Worm (Caenorhabditis elegans) whole organism, L4 larva: ENCODE data around the gene T21B4.3.

Experiments
- D1046.2 ChIP-seq: fragments of 200-800 bp; sonication (Bioruptor generic); IDR thresholded peaks from 2 replicates; pipeline ENCODE4 v1.3.6; 2022; ENCODE audit warnings: missing genetic modification characterization, missing compliant biosample characterization
- F26F4.8 ChIP-seq: fragments of 200-800 bp; sonication (Bioruptor generic); conservative IDR thresholded peaks from 2 replicates; pipeline ENCODE4 v1.3.6; 2022; ENCODE audit warnings: missing genetic modification characterization, missing compliant biosample characterization
- T26A8.4 ChIP-seq: fragments of 200-800 bp; sonication (Bioruptor generic); IDR thresholded peaks from 2 replicates; pipeline ENCODE4 v1.3.6; 2022; ENCODE audit warnings: missing genetic modification characterization, missing compliant biosample characterization
- Y5F2A.4 ChIP-seq: fragments of 200-800 bp; sonication (Bioruptor generic); optimal IDR thresholded peaks from 2 replicates; lab custom pipeline; 2018; ENCODE audit warnings: mild to moderate bottlenecking, missing genetic modification characterization, missing compliant biosample characterization
- ZK337.2 ChIP-seq: fragments of 200-800 bp; sonication (Bioruptor generic); IDR thresholded peaks from 2 replicates; pipeline ENCODE4 v1.3.6; 2022; ENCODE audit warnings: missing genetic modification reagents, missing genetic modification characterization, missing compliant biosample characterization
- ama-1 ChIP-seq: fragments of 150-350 bp; optimal IDR thresholded peaks from 2 replicates; lab custom pipeline; 2014; ENCODE audit warnings: inconsistent platforms, mixed read lengths
- ceh-20 ChIP-seq: fragments of 200-800 bp; sonication (Bioruptor generic); IDR thresholded peaks from 2 replicates; pipeline ENCODE4 v1.3.6; 2022; ENCODE audit warnings: missing genetic modification reagents, missing genetic modification characterization, missing compliant biosample characterization
- ceh-44 ChIP-seq: fragments of 200-800 bp; sonication (Bioruptor generic); IDR thresholded peaks from 2 replicates; pipeline ENCODE4 v1.3.6; 2022; ENCODE audit warnings: missing genetic modification reagents, missing genetic modification characterization, missing compliant biosample characterization
- ces-1 ChIP-seq: fragments of 150-350 bp; sonication (generic microtip); optimal IDR thresholded peaks from 4 replicates; lab custom pipeline; 2014; ENCODE audit warnings: missing biosample characterization, missing genetic modification reagents, missing genetic modification characterization
- ctbp-1 ChIP-seq: fragments of 200-800 bp; sonication (Bioruptor generic); IDR thresholded peaks from 2 replicates; pipeline ENCODE4 v1.3.6; 2022; ENCODE audit warnings: missing genetic modification reagents, missing genetic modification characterization, missing compliant biosample characterization
- daf-8 ChIP-seq: fragments of 200-800 bp; sonication (Bioruptor generic); IDR thresholded peaks from 2 replicates; pipeline ENCODE4 v1.3.6; 2022; ENCODE audit warnings: missing genetic modification characterization, missing compliant biosample characterization
- dmd-6 ChIP-seq: fragments of 200-800 bp; sonication (Bioruptor generic); IDR thresholded peaks from 2 replicates; pipeline ENCODE4 v1.3.6; 2022; ENCODE audit warnings: missing genetic modification reagents, missing genetic modification characterization, missing compliant biosample characterization
- dmd-9 ChIP-seq: fragments of 200-800 bp; sonication (Bioruptor generic); IDR thresholded peaks from 2 replicates; pipeline ENCODE4 v1.3.6; 2022; ENCODE audit warnings: missing genetic modification reagents, missing genetic modification characterization, missing compliant biosample characterization
- dpl-1 ChIP-seq: fragments of 150-350 bp; optimal IDR thresholded peaks from 2 replicates; lab custom pipeline; 2014; ENCODE audit warnings: missing biosample characterization, missing genetic modification reagents, missing genetic modification characterization
- dve-1 ChIP-seq: sonication (generic microtip); optimal IDR thresholded peaks from 2 replicates; lab custom pipeline; 2017; ENCODE audit warnings: antibody characterized with exemption, mild to moderate bottlenecking, missing genetic modification characterization, missing compliant biosample characterization; ENCODE audit not compliant: insufficient read depth
- fkh-10 ChIP-seq: fragments of 150-350 bp; optimal IDR thresholded peaks from 2 replicates; lab custom pipeline; 2014; ENCODE audit warnings: missing biosample characterization, missing genetic modification reagents, missing genetic modification characterization
- hif-1 ChIP-seq, 2 experiments: sonication (generic microtip); optimal IDR thresholded peaks; 2 replicates each; lab custom pipeline; 2016 to 2017; ENCODE audit warnings: missing compliant biosample characterization in 2 of 2, missing genetic modification characterization in 2 of 2, missing genetic modification reagents in 2 of 2, missing genotype in 2 of 2, mild to moderate bottlenecking in 1 of 2
- hlh-11 ChIP-seq: fragments of 200-800 bp; sonication (Bioruptor generic); optimal IDR thresholded peaks from 2 replicates; lab custom pipeline; 2018; ENCODE audit warnings: mild to moderate bottlenecking, missing genetic modification characterization, missing compliant biosample characterization
- hmg-1.1 ChIP-seq: fragments of 200-800 bp; sonication (Bioruptor generic); IDR thresholded peaks from 2 replicates; pipeline ENCODE4 v1.3.6; 2022; ENCODE audit warnings: missing genetic modification reagents, missing genetic modification characterization, missing compliant biosample characterization
- lin-1 ChIP-seq: fragments of 200-800 bp; sonication (Bioruptor generic); IDR thresholded peaks from 2 replicates; pipeline ENCODE4 v1.3.6; 2022; ENCODE audit warnings: missing genetic modification reagents, missing genetic modification characterization, missing compliant biosample characterization
- lin-13 ChIP-seq: fragments of 150-350 bp; optimal IDR thresholded peaks from 2 replicates; lab custom pipeline; 2014; ENCODE audit warnings: missing biosample characterization, missing genetic modification reagents, missing genetic modification characterization
- lin-15B ChIP-seq: fragments of 150-350 bp; sonication (generic microtip); optimal IDR thresholded peaks from 3 replicates; lab custom pipeline; 2014; ENCODE audit warnings: missing biosample characterization, missing genetic modification characterization
- lin-29 ChIP-seq: fragments of 200-800 bp; sonication (Bioruptor generic); IDR thresholded peaks from 2 replicates; pipeline ENCODE4 v1.3.6; 2022; ENCODE audit warnings: missing genetic modification reagents, missing genetic modification characterization, missing compliant biosample characterization
- lin-38 ChIP-seq: fragments of 200-800 bp; sonication (Bioruptor generic); IDR thresholded peaks from 2 replicates; pipeline ENCODE4 v1.3.6; 2022; ENCODE audit warnings: missing genetic modification reagents, missing genetic modification characterization, missing compliant biosample characterization
- lir-3 ChIP-seq: sonication (generic microtip); optimal IDR thresholded peaks from 2 replicates; lab custom pipeline; 2016; ENCODE audit warnings: mild to moderate bottlenecking, missing genetic modification characterization, missing compliant biosample characterization
- lsy-2 ChIP-seq, 2 experiments: fragments of 150-350 bp in 1 of 2; sonication (generic microtip) in 1 of 2; optimal IDR thresholded peaks; 2 replicates each; lab custom pipeline; 2014 to 2017; ENCODE audit warnings: missing biosample characterization in 2 of 2, missing genetic modification characterization in 2 of 2
- mdl-1 ChIP-seq, 2 experiments: fragments of 150-350 bp in 1 of 2; sonication (generic microtip) in 1 of 2; optimal IDR thresholded peaks; 2 replicates each; lab custom pipeline; 2014 to 2017; ENCODE audit warnings: missing biosample characterization in 2 of 2, missing genetic modification characterization in 2 of 2
- mes-2 ChIP-seq: sonication (generic microtip); optimal IDR thresholded peaks from 2 replicates; lab custom pipeline; 2016; ENCODE audit warnings: missing genotype, mild to moderate bottlenecking, missing genetic modification characterization, missing compliant biosample characterization; ENCODE audit not compliant: poor library complexity, severe bottlenecking
- nhr-10 ChIP-seq: fragments of 150-350 bp; optimal IDR thresholded peaks from 2 replicates; lab custom pipeline; 2014; ENCODE audit warnings: missing biosample characterization, missing genetic modification characterization
- nhr-11 ChIP-seq: fragments of 150-350 bp; optimal IDR thresholded peaks from 2 replicates; lab custom pipeline; 2014; ENCODE audit warnings: missing biosample characterization, missing genetic modification characterization
- nhr-111 ChIP-seq: fragments of 200-800 bp; sonication (Bioruptor generic); optimal IDR thresholded peaks from 2 replicates; lab custom pipeline; 2018; ENCODE audit warnings: mild to moderate bottlenecking, missing genetic modification characterization, missing compliant biosample characterization
- nhr-6 ChIP-seq: fragments of 150-350 bp; optimal IDR thresholded peaks from 2 replicates; lab custom pipeline; 2014; ENCODE audit warnings: missing biosample characterization, missing genetic modification characterization
- nhr-76 ChIP-seq: fragments of 150-350 bp; optimal IDR thresholded peaks from 2 replicates; lab custom pipeline; 2014; ENCODE audit warnings: missing biosample characterization, missing genetic modification characterization
- pha-4 ChIP-seq, 2 experiments: fragments of 150-350 bp in 1 of 2; fragments of 200-800 bp in 1 of 2; sonication (Bioruptor generic) in 1 of 2; IDR thresholded peaks in 1 of 2; optimal IDR thresholded peaks in 1 of 2; 2 replicates each; pipeline versions ENCODE4 v1.3.6 to Lab custom; 2014 to 2022; ENCODE audit warnings: missing genetic modification characterization in 2 of 2, missing genetic modification reagents in 2 of 2, missing biosample characterization in 1 of 2, missing compliant biosample characterization in 1 of 2
- php-3 ChIP-seq: fragments of 200-800 bp; sonication (Bioruptor generic); IDR thresholded peaks from 2 replicates; pipeline ENCODE4 v1.3.6; 2022; ENCODE audit warnings: missing genetic modification reagents, missing genetic modification characterization, missing compliant biosample characterization
- pqm-1 ChIP-seq: sonication (generic microtip); optimal IDR thresholded peaks from 2 replicates; lab custom pipeline; 2017; ENCODE audit warnings: missing biosample characterization, missing genetic modification characterization
- rbr-2 ChIP-seq: sonication (generic microtip); optimal IDR thresholded peaks from 2 replicates; lab custom pipeline; 2016; ENCODE audit warnings: missing genotype, missing genetic modification characterization, missing compliant biosample characterization
- set-16 ChIP-seq: fragments of 200-800 bp; sonication (Bioruptor generic); IDR thresholded peaks from 2 replicates; pipeline ENCODE4 v1.3.6; 2022; ENCODE audit warnings: missing genetic modification reagents, missing genetic modification characterization, missing compliant biosample characterization
- snpc-1.2 ChIP-seq: fragments of 200-800 bp; sonication (Bioruptor generic); IDR thresholded peaks from 2 replicates; pipeline ENCODE4 v1.3.6; 2022; ENCODE audit warnings: missing genetic modification reagents, missing genetic modification characterization, missing compliant biosample characterization
- snpc-4 ChIP-seq: fragments of 150-350 bp; optimal IDR thresholded peaks from 2 replicates; lab custom pipeline; 2014; ENCODE audit warnings: missing biosample characterization, missing genetic modification characterization
- spr-3 ChIP-seq: fragments of 200-800 bp; sonication (Bioruptor generic); optimal IDR thresholded peaks from 2 replicates; lab custom pipeline; 2018; ENCODE audit warnings: mild to moderate bottlenecking, missing genetic modification characterization, missing compliant biosample characterization
- tra-1 ChIP-seq: fragments of 200-800 bp; sonication (Bioruptor generic); IDR thresholded peaks from 2 replicates; pipeline ENCODE4 v1.3.6; 2022; ENCODE audit warnings: missing genetic modification reagents, missing genetic modification characterization, missing compliant biosample characterization
- unc-62 ChIP-seq, 3 experiments: fragments of 150-350 bp in 1 of 3; sonication (generic microtip); optimal IDR thresholded peaks in 2 of 3; peaks in 1 of 3; 1 replicate in 1 of 3; 2 replicates in 2 of 3; lab custom pipeline; 2014 to 2017; ENCODE audit warnings: missing biosample characterization in 3 of 3, missing genetic modification characterization in 3 of 3, missing genetic modification reagents in 3 of 3, missing genotype in 1 of 3
- zfp-3 ChIP-seq: fragments of 200-800 bp; sonication (Bioruptor generic); conservative IDR thresholded peaks from 2 replicates; pipeline ENCODE4 v1.3.6; 2022; ENCODE audit warnings: missing genetic modification reagents, missing genetic modification characterization, missing compliant biosample characterization
- zip-11 ChIP-seq: fragments of 200-800 bp; sonication (Bioruptor generic); IDR thresholded peaks from 2 replicates; pipeline ENCODE4 v1.3.6; 2022; ENCODE audit warnings: missing genetic modification characterization, missing compliant biosample characterization
- ztf-7 ChIP-seq: fragments of 150-350 bp; optimal IDR thresholded peaks from 2 replicates; lab custom pipeline; 2014; ENCODE audit warnings: missing biosample characterization, missing genetic modification characterization

The T21B4.3 gene

DNA sequence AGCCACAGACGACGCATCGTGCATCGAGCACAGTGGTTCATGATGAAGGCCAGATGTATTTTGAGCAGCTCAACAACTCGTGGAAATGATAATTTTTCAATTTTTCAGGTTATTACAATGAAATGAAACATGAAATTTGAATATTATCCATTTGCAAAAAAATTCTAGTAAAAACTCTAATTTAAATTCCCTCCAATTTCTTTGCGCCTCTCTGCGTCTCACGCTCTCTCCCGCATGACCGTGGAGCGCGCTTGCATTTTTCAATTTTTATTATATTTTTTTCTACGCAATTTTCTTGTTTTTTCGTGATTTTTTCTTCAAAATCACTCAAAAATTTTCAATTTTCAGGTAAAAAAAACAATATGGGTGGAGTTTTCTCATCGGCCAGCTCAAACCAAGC is 37.5 kb downstream of the T21B4.3 start, which contains the start of gene tag-281:
Gene tag-281 (plus strand): TSS at position 340 of the 400 bp plus-strand sequence.
- TF ChIP-seq nhr-11 (tag; lab: Kevin White, UChicago), result peak; percentile 24
- peak; percentile 41; the same call in 1 of the 2 replicates for TF ChIP-seq T26A8.4 (GFP tag; lab: Robert Waterston, UW)
- no peak for TF ChIP-seq pha-4 (GFP tag; IDR thresholded peaks at IDR 0.05; lab: Robert Waterston, UW)
- TF ChIP-seq pha-4 (tag; optimal IDR thresholded peaks at IDR 0.05; lab: Kevin White, UChicago), result no peak
- TF ChIP-seq rbr-2 (tag; lab: Kevin White, UChicago), result peak; percentile 52
- peak; percentile 49 for TF ChIP-seq hlh-11 (tag; lab: Kevin White, UChicago)
- no peak for TF ChIP-seq nhr-10 (tag; lab: Kevin White, UChicago)
- peak; percentile 55; the same call in 1 of the 2 replicates for TF ChIP-seq hmg-1.1 (GFP tag; lab: Robert Waterston, UW)
- 0 out of 2 replicates have a peak, but pooled peaks have one; percentile 50 for TF ChIP-seq dmd-9
- peak; percentile 96 for TF ChIP-seq dpl-1
- peak; percentile 85 for TF ChIP-seq mes-2 (tag; lab: Kevin White, UChicago)
- no peak for TF ChIP-seq spr-3
- TF ChIP-seq mdl-1 (tag; optimal IDR thresholded peaks at IDR 0.05; lab: Kevin White, UChicago), result peak in 1 of 2 experiments; percentile 17
- peak; percentile 14 for TF ChIP-seq snpc-4 (tag; lab: Kevin White, UChicago)
- TF ChIP-seq nhr-6, result peak; percentile 68
- TF ChIP-seq nhr-111 (GFP tag; lab: Kevin White, UChicago), result no peak
- TF ChIP-seq lin-13 (GFP tag; lab: Kevin White, UChicago), result peak; percentile 66
- TF ChIP-seq snpc-1.2, result no peak
- peak; percentile 51 for TF ChIP-seq dmd-6 (GFP tag; lab: Robert Waterston, UW)
- TF ChIP-seq hif-1 (tag; optimal IDR thresholded peaks at IDR 0.05; lab: Kevin White, UChicago), result peak in 1 of 2 experiments; percentile 59
- peak; percentile 99 for TF ChIP-seq lin-38 (GFP tag; lab: Robert Waterston, UW)
- no peak for TF ChIP-seq ces-1 (GFP tag; lab: Kevin White, UChicago)
- TF ChIP-seq daf-8, result no peak
- peak in 1 of 2 experiments; percentile 45 for TF ChIP-seq unc-62 (GFP tag; optimal IDR thresholded peaks at IDR 0.05 in 1 of 2; lab: Kevin White, UChicago)
- no peak for TF ChIP-seq unc-62 (tag; optimal IDR thresholded peaks at IDR 0.05; lab: Kevin White, UChicago)
- peak; percentile 60; the same call in 1 of the 2 replicates for TF ChIP-seq zfp-3 (GFP tag; lab: Robert Waterston, UW)
- TF ChIP-seq lin-15B (tag; lab: Kevin White, UChicago), result peak; percentile 43
- TF ChIP-seq fkh-10 (GFP tag; lab: Kevin White, UChicago), result peak; percentile 21
- peak in 1 of 2 experiments; percentile 90 for TF ChIP-seq lsy-2 (tag; optimal IDR thresholded peaks at IDR 0.05; lab: Kevin White, UChicago)
- no peak for TF ChIP-seq Y5F2A.4 (GFP tag; lab: Kevin White, UChicago)

DNA sequence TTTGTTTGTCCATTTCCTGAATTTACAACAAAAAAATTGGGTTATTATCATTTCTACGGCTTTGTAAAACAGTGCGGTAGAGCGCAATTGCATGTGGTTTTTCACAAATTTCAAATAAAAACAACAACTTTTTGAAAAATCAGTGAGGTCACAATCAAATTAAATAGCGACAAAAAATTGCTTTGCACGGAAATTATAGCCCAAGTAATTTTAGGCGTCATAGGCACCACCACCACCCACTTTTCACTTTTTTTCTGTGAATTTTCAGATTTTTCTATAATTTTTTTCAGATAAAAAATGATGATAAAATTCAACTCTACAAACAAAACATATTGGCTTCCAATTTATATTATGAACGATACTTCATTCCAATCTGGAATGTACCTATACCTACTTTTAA is 39.6 kb downstream of the T21B4.3 start, which contains the start of gene sre-38:
Gene sre-38 (plus strand): TSS at position 301 of the 400 bp plus-strand sequence.
- no peak for TF ChIP-seq ctbp-1
- no peak for TF ChIP-seq ZK337.2
- no peak for TF ChIP-seq set-16 (GFP tag; lab: Robert Waterston, UW)
- TF ChIP-seq lin-1 (GFP tag; lab: Robert Waterston, UW), result no peak
- no peak for TF ChIP-seq T26A8.4 (GFP tag; lab: Robert Waterston, UW)
- TF ChIP-seq zip-11 (GFP tag; lab: Robert Waterston, UW), result no peak
- TF ChIP-seq, all 104 proteins: peak for 0

DNA sequence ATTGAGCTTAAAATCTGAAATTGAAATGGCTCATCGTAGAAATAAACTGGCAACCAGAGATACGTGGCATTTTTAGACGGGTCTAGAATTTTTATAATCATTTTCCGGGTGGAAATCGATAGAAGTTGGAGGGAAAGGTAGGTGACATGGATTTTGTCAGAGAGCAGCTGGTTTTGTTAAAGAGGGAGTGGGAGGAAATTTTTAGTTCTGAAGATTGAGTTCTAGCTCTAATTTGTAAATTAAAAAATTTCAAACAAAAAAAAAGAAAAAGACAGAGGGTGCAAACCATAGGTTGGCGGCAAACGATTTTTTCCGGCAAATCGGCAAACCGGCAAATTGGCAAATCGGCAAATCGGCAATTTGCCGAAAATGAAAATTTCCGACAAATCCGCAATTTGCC is 40.2 kb downstream of the T21B4.3 start, which contains the start of gene sre-32:
Gene sre-32 (minus strand): TSS at position 101 of the 400 bp plus-strand sequence.
- no peak for TF ChIP-seq hmg-1.1 (GFP tag; lab: Robert Waterston, UW)
- no peak for TF ChIP-seq ces-1 (GFP tag; lab: Kevin White, UChicago)
- no peak for TF ChIP-seq dve-1 (tag; lab: Kevin White, UChicago)
- TF ChIP-seq ceh-20 (GFP tag; lab: Robert Waterston, UW), result no peak
- TF ChIP-seq F26F4.8 (GFP tag; lab: Robert Waterston, UW), result no peak
- TF ChIP-seq ama-1 (lab: Kevin White, UChicago), result no peak
- no peak for TF ChIP-seq lir-3 (tag; lab: Kevin White, UChicago)
- no peak for TF ChIP-seq lin-29 (GFP tag; lab: Robert Waterston, UW)
- no peak for TF ChIP-seq tra-1
- no peak for TF ChIP-seq nhr-76 (tag; lab: Kevin White, UChicago)
- no peak for TF ChIP-seq D1046.2
- TF ChIP-seq spr-3, result no peak
- TF ChIP-seq php-3 (GFP tag; lab: Robert Waterston, UW), result no peak
- TF ChIP-seq ztf-7 (tag; lab: Kevin White, UChicago), result no peak
- no peak for TF ChIP-seq ceh-44
- no peak for TF ChIP-seq pqm-1 (tag; lab: Kevin White, UChicago)
- no peak for TF ChIP-seq lsy-2 (tag; optimal IDR thresholded peaks at IDR 0.05; lab: Kevin White, UChicago)
- TF ChIP-seq lin-38 (GFP tag; lab: Robert Waterston, UW), result no peak
- TF ChIP-seq, all 104 proteins: peak for 0
